Fruit fly (Drosophila melanogaster): ENCODE data around the gene mab-21.

mab-21 gene

dm6 chrX:5964169-5964686 is 48.8 kb downstream of the mab-21 start:
- TF ChIP-seq CG32772 (GFP tag; IDR thresholded peaks at IDR 0.05), result no peak
- TF ChIP-seq CG12769 (tag; optimal IDR thresholded peaks at IDR 0.05), result peak; percentile 50
- TF ChIP-seq CG10959 (GFP tag; IDR thresholded peaks at IDR 0.05), result no peak
- TF ChIP-seq stwl (tag; optimal IDR thresholded peaks at IDR 0.05), result peak; percentile 9
- TF ChIP-seq CG8388 (GFP tag; optimal IDR thresholded peaks at IDR 0.05), result peak; percentile 80
- no peak for TF ChIP-seq amos (GFP tag; IDR thresholded peaks at IDR 0.05; ENCODE audit: partially characterized antibody)
- TF ChIP-seq Sox102F (GFP tag; optimal IDR thresholded peaks at IDR 0.05), result no peak
- TF ChIP-seq CTCF (GFP tag; optimal IDR thresholded peaks at IDR 0.05), result peak; percentile 75
- peak; percentile 5 for TF ChIP-seq Med (GFP tag)
- TF ChIP-seq sens (GFP tag), result peak; percentile 36
- peak; percentile 7 for TF ChIP-seq twi (tag; optimal IDR thresholded peaks at IDR 0.05)
